Worm (Caenorhabditis elegans) whole organism, mixed stage, embryonic: Measurements from ENCODE around the gene faah-2.

Source experiments
- blmp-1 ChIP-seq: fragments of 150-350 bp; optimal IDR thresholded peaks from 2 replicates; lab custom pipeline; 2014; ENCODE audit warnings: missing biosample characterization, missing genetic modification characterization
- lin-13 ChIP-seq: fragments of 150-350 bp; optimal IDR thresholded peaks from 2 replicates; lab custom pipeline; 2014; ENCODE audit warnings: missing biosample characterization, missing genetic modification characterization
- mep-1 ChIP-seq: fragments of 150-350 bp; optimal IDR thresholded peaks from 2 replicates; lab custom pipeline; 2017; ENCODE audit warnings: missing biosample characterization, missing genetic modification reagents, missing genetic modification characterization, inconsistent platforms
- nhr-76 ChIP-seq: sonication (generic microtip); optimal IDR thresholded peaks from 2 replicates; lab custom pipeline; 2017; ENCODE audit warnings: missing biosample characterization, missing genetic modification characterization
- snpc-4 ChIP-seq: fragments of 150-350 bp; optimal IDR thresholded peaks from 2 replicates; lab custom pipeline; 2014; ENCODE audit warnings: missing biosample characterization, missing genetic modification characterization
- unc-62 ChIP-seq: fragments of 150-350 bp; optimal IDR thresholded peaks from 2 replicates; lab custom pipeline; 2014; ENCODE audit warnings: missing biosample characterization, missing genetic modification reagents, missing genetic modification characterization

ce11 chrIV:8152145-8152544 is at the start of gene faah-2:
- TF ChIP-seq blmp-1 (no peak), mep-1 (tag; lab: Kevin White, UChicago) (no peak), snpc-4 (tag; lab: Kevin White, UChicago) (no peak), nhr-76 (no peak), unc-62 (GFP tag; lab: Kevin White, UChicago) (no peak), lin-13 (no peak)
